Fruit fly (Drosophila melanogaster) whole organism, embryonic: ENCODE data around the gene tws.

Experiments
- Asciz ChIP-seq: fragments of 200-800 bp; sonication (Bioruptor generic); optimal IDR thresholded peaks from 2 replicates; lab custom pipeline; 2017; ENCODE audit warnings: missing biosample characterization, mild to moderate bottlenecking, missing genetic modification characterization, missing genetic modification reagents
- CG11695 ChIP-seq: fragments of 200-800 bp; sonication (Bioruptor generic); IDR thresholded peaks from 3 replicates; pipeline ENCODE4 v1.3.6; 2022; ENCODE audit warnings: missing biosample characterization, missing genetic modification characterization
- CG12219 ChIP-seq: fragments of 200-800 bp; sonication (Bioruptor generic); optimal IDR thresholded peaks from 3 replicates; lab custom pipeline; 2018; ENCODE audit warnings: missing biosample characterization, mild to moderate bottlenecking, missing genetic modification characterization
- CG12942 ChIP-seq: fragments of 200-800 bp; sonication (Bioruptor generic); optimal IDR thresholded peaks from 3 replicates; lab custom pipeline; 2016; ENCODE audit warnings: missing biosample characterization, missing genetic modification characterization
- CG14050 ChIP-seq: fragments of 200-800 bp; sonication (Bioruptor generic); IDR thresholded peaks from 3 replicates; pipeline ENCODE4 v1.3.6; 2022; ENCODE audit warnings: missing biosample characterization, missing genetic modification characterization
- CG1602 ChIP-seq: fragments of 200-800 bp; sonication (Bioruptor generic); optimal IDR thresholded peaks from 3 replicates; lab custom pipeline; 2016; ENCODE audit warnings: missing biosample characterization, missing genetic modification characterization
- CG16815 ChIP-seq: fragments of 200-800 bp; sonication (Bioruptor generic); optimal IDR thresholded peaks from 3 replicates; lab custom pipeline; 2017; ENCODE audit warnings: missing biosample characterization, mild to moderate bottlenecking, missing genetic modification characterization
- CG17612 ChIP-seq: fragments of 200-800 bp; sonication (Bioruptor generic); IDR thresholded peaks from 2 replicates; pipeline ENCODE4 v1.3.6; 2022; ENCODE audit warnings: missing biosample characterization, missing genetic modification characterization
- CG30431 ChIP-seq: fragments of 200-800 bp; sonication (Bioruptor generic); optimal IDR thresholded peaks from 2 replicates; lab custom pipeline; 2017; ENCODE audit warnings: missing biosample characterization, missing genetic modification characterization
- CG33213 ChIP-seq: fragments of 200-800 bp; sonication (Bioruptor generic); optimal IDR thresholded peaks from 3 replicates; lab custom pipeline; 2016; ENCODE audit warnings: missing biosample characterization, missing genetic modification characterization
- CG33557 ChIP-seq: fragments of 200-800 bp; sonication (Bioruptor generic); optimal IDR thresholded peaks from 2 replicates; lab custom pipeline; 2019; ENCODE audit warnings: missing biosample characterization, mild to moderate bottlenecking, missing genetic modification characterization, moderate library complexity
- CG6683 ChIP-seq: fragments of 200-800 bp; sonication (Bioruptor generic); optimal IDR thresholded peaks from 2 replicates; lab custom pipeline; 2017; ENCODE audit warnings: missing biosample characterization, mild to moderate bottlenecking, missing genetic modification characterization, missing genetic modification reagents
- CG7839 ChIP-seq: fragments of 200-800 bp; sonication (Bioruptor generic); optimal IDR thresholded peaks from 3 replicates; lab custom pipeline; 2018; ENCODE audit warnings: missing biosample characterization, mild to moderate bottlenecking, missing genetic modification characterization, moderate library complexity
- CG7987 ChIP-seq: fragments of 200-800 bp; sonication (Bioruptor generic); optimal IDR thresholded peaks from 2 replicates; lab custom pipeline; 2018; ENCODE audit warnings: missing biosample characterization, mild to moderate bottlenecking, missing genetic modification characterization, moderate library complexity
- CG9609 ChIP-seq: fragments of 200-800 bp; sonication (Bioruptor generic); optimal IDR thresholded peaks from 3 replicates; lab custom pipeline; 2016; ENCODE audit warnings: missing biosample characterization, missing genetic modification characterization
- CG9817 ChIP-seq: fragments of 200-800 bp; sonication (Bioruptor generic); optimal IDR thresholded peaks from 2 replicates; lab custom pipeline; 2018; ENCODE audit warnings: missing biosample characterization, mild to moderate bottlenecking, missing genetic modification characterization, moderate library complexity
- Camta ChIP-seq: fragments of 200-800 bp; sonication (Bioruptor generic); optimal IDR thresholded peaks from 2 replicates; lab custom pipeline; 2016; ENCODE audit warnings: missing biosample characterization, missing genetic modification characterization
- Dfd ChIP-seq, 2 experiments: fragments of >200 bp; optimal IDR thresholded peaks; 2 replicates each; lab custom pipeline; 2017; ENCODE audit warnings: missing biosample characterization in 2 of 2, missing genetic modification characterization in 2 of 2
- Doc3 ChIP-seq: fragments of 200-800 bp; sonication (Bioruptor generic); IDR thresholded peaks from 3 replicates; pipeline ENCODE4 v1.3.6; 2022; ENCODE audit warnings: missing biosample characterization, missing genetic modification characterization; ENCODE audit not compliant: partially characterized antibody
- E2f1 ChIP-seq: fragments of 200-800 bp; sonication (Bioruptor generic); IDR thresholded peaks from 2 replicates; pipeline ENCODE4 v1.3.6; 2022; ENCODE audit warnings: missing biosample characterization, missing genetic modification characterization
- E2f2 ChIP-seq: fragments of 200-800 bp; sonication (Bioruptor generic); IDR thresholded peaks from 2 replicates; pipeline ENCODE4 v1.3.6; 2022; ENCODE audit warnings: missing biosample characterization, missing genetic modification characterization
- ERR ChIP-seq: fragments of 200-800 bp; sonication (Bioruptor generic); optimal IDR thresholded peaks from 2 replicates; lab custom pipeline; 2016; ENCODE audit warnings: missing biosample characterization, missing genetic modification characterization
- Ets65A ChIP-seq: fragments of 200-800 bp; sonication (Bioruptor generic); peaks from one replicate; lab custom pipeline; 2016; ENCODE audit warnings: missing biosample characterization, missing genetic modification characterization
- Ets97D ChIP-seq: fragments of 200-800 bp; sonication (Bioruptor generic); optimal IDR thresholded peaks from 3 replicates; lab custom pipeline; 2016; ENCODE audit warnings: missing biosample characterization, missing genetic modification characterization
- H15 ChIP-seq: fragments of 200-800 bp; sonication (Bioruptor generic); IDR thresholded peaks from 3 replicates; pipeline ENCODE4 v1.3.6; 2022; ENCODE audit warnings: missing biosample characterization, missing genetic modification characterization
- Hr3 ChIP-seq: fragments of 200-800 bp; sonication (Bioruptor generic); optimal IDR thresholded peaks from 3 replicates; lab custom pipeline; 2016; ENCODE audit warnings: missing biosample characterization, missing genetic modification characterization
- Nf-YC ChIP-seq: fragments of 200-800 bp; optimal IDR thresholded peaks from 3 replicates; lab custom pipeline; 2019; ENCODE audit warnings: missing biosample characterization, mild to moderate bottlenecking, missing genetic modification characterization, moderate library complexity
- Optix ChIP-seq: fragments of 200-800 bp; sonication (Bioruptor generic); IDR thresholded peaks from 3 replicates; pipeline ENCODE4 v1.3.6; 2022; ENCODE audit warnings: missing biosample characterization, missing genetic modification characterization
- Ravus ChIP-seq: fragments of 200-800 bp; sonication (Bioruptor generic); IDR thresholded peaks from 2 replicates; pipeline ENCODE4 v1.3.6; 2022; ENCODE audit warnings: missing biosample characterization, missing genetic modification characterization
- Side ChIP-seq: fragments of 200-800 bp; sonication (Bioruptor generic); optimal IDR thresholded peaks from 2 replicates; lab custom pipeline; 2016; ENCODE audit warnings: missing biosample characterization, missing genetic modification characterization
- ara ChIP-seq: fragments of 200-800 bp; sonication (Bioruptor generic); IDR thresholded peaks from 2 replicates; pipeline ENCODE4 v1.3.6; 2022; ENCODE audit warnings: missing biosample characterization, missing genetic modification characterization
- ci ChIP-seq: fragments of 200-800 bp; sonication (Bioruptor generic); IDR thresholded peaks from 3 replicates; pipeline ENCODE4 v1.3.6; 2022; ENCODE audit warnings: missing biosample characterization, missing genetic modification characterization
- danr ChIP-seq: fragments of 200-800 bp; sonication (Bioruptor generic); IDR thresholded peaks from 2 replicates; pipeline ENCODE4 v1.3.6; 2022; ENCODE audit warnings: missing biosample characterization, missing genetic modification characterization
- dysf ChIP-seq: fragments of 200-800 bp; sonication (Bioruptor generic); IDR thresholded peaks from 3 replicates; pipeline ENCODE4 v1.3.6; 2022; ENCODE audit warnings: missing biosample characterization, missing genetic modification characterization
- fd64A ChIP-seq: fragments of 200-800 bp; sonication (Bioruptor generic); optimal IDR thresholded peaks from 3 replicates; lab custom pipeline; 2018; ENCODE audit warnings: missing biosample characterization, mild to moderate bottlenecking, missing genetic modification characterization
- gce ChIP-seq: fragments of 200-800 bp; sonication (Bioruptor generic); IDR thresholded peaks from 3 replicates; pipeline ENCODE4 v1.3.6; 2022; ENCODE audit warnings: missing biosample characterization, missing genetic modification characterization
- gfzf ChIP-seq: fragments of 200-800 bp; sonication (Bioruptor generic); optimal IDR thresholded peaks from 2 replicates; lab custom pipeline; 2016; ENCODE audit warnings: missing biosample characterization, mild to moderate bottlenecking, missing genetic modification characterization, moderate library complexity
- gro ChIP-seq: fragments of 200-800 bp; sonication (Bioruptor generic); optimal IDR thresholded peaks from 2 replicates; lab custom pipeline; 2016; ENCODE audit warnings: missing biosample characterization, missing genetic modification characterization
- gsb ChIP-seq: fragments of 200-800 bp; sonication (Bioruptor generic); IDR thresholded peaks from 2 replicates; pipeline ENCODE4 v1.3.6; 2022; ENCODE audit warnings: missing biosample characterization, missing genetic modification characterization
- jing ChIP-seq: fragments of 200-800 bp; sonication (Bioruptor generic); optimal IDR thresholded peaks from 2 replicates; lab custom pipeline; 2018; ENCODE audit warnings: missing biosample characterization, mild to moderate bottlenecking, missing genetic modification characterization
- jumu ChIP-seq: fragments of 200-800 bp; sonication (Bioruptor generic); optimal IDR thresholded peaks from 3 replicates; lab custom pipeline; 2016; ENCODE audit warnings: missing biosample characterization, missing genetic modification characterization
- kay ChIP-seq: fragments of 200-800 bp; sonication (Bioruptor generic); optimal IDR thresholded peaks from 2 replicates; lab custom pipeline; 2016; ENCODE audit warnings: missing biosample characterization, missing genetic modification characterization
- klu ChIP-seq: fragments of 200-800 bp; sonication (Bioruptor generic); IDR thresholded peaks from 2 replicates; pipeline ENCODE4 v1.3.6; 2022; ENCODE audit warnings: missing biosample characterization, missing genetic modification characterization
- nerfin-2 ChIP-seq: fragments of 200-800 bp; sonication (Bioruptor generic); IDR thresholded peaks from 2 replicates; pipeline ENCODE4 v1.3.6; 2022; ENCODE audit warnings: missing biosample characterization, missing genetic modification characterization; ENCODE audit not compliant: partially characterized antibody
- otp ChIP-seq: fragments of 200-800 bp; sonication (Bioruptor generic); IDR thresholded peaks from 3 replicates; pipeline ENCODE4, ENCODE4 v1.3.6; 2022; ENCODE audit warnings: missing biosample characterization, missing genetic modification characterization
- pb ChIP-seq: fragments of 200-800 bp; sonication (Bioruptor generic); optimal IDR thresholded peaks from 3 replicates; lab custom pipeline; 2016; ENCODE audit warnings: missing biosample characterization, missing genetic modification characterization
- prd ChIP-seq, 3 experiments: fragments of >200 bp in 2 of 3; fragments of 200-800 bp in 1 of 3; sonication (Bioruptor generic) in 1 of 3; optimal IDR thresholded peaks in 2 of 3; IDR thresholded peaks in 1 of 3; 2 replicates in 2 of 3; 3 replicates in 1 of 3; pipeline versions ENCODE4 v1.3.6 to Lab custom; 2017 to 2022; ENCODE audit warnings: missing biosample characterization in 1 of 3, missing genetic modification characterization in 1 of 3
- sd ChIP-seq: fragments of 200-800 bp; sonication (Bioruptor generic); optimal IDR thresholded peaks from 3 replicates; lab custom pipeline; 2018; ENCODE audit warnings: missing biosample characterization, mild to moderate bottlenecking, missing genetic modification characterization, moderate library complexity
- so ChIP-seq: fragments of 200-800 bp; sonication (Bioruptor generic); IDR thresholded peaks from 3 replicates; pipeline ENCODE4 v1.3.6; 2022; ENCODE audit warnings: missing biosample characterization, missing genetic modification characterization
- sug ChIP-seq: fragments of 200-800 bp; optimal IDR thresholded peaks from 2 replicates; lab custom pipeline; 2019; ENCODE audit warnings: missing biosample characterization, mild to moderate bottlenecking, missing genetic modification characterization, moderate library complexity
- tio ChIP-seq: fragments of 200-800 bp; sonication (Bioruptor generic); optimal IDR thresholded peaks from 2 replicates; lab custom pipeline; 2017; ENCODE audit warnings: missing biosample characterization, missing genetic modification characterization, inconsistent platforms
- vfl ChIP-seq: fragments of 200-800 bp; sonication (Bioruptor generic); optimal IDR thresholded peaks from 2 replicates; lab custom pipeline; 2016; ENCODE audit warnings: missing biosample characterization, missing genetic modification characterization
- wdn ChIP-seq: fragments of 200-800 bp; sonication (Bioruptor generic); IDR thresholded peaks from 2 replicates; pipeline ENCODE4 v1.3.6; 2022; ENCODE audit warnings: missing biosample characterization, missing genetic modification characterization

The tws gene

DNA sequence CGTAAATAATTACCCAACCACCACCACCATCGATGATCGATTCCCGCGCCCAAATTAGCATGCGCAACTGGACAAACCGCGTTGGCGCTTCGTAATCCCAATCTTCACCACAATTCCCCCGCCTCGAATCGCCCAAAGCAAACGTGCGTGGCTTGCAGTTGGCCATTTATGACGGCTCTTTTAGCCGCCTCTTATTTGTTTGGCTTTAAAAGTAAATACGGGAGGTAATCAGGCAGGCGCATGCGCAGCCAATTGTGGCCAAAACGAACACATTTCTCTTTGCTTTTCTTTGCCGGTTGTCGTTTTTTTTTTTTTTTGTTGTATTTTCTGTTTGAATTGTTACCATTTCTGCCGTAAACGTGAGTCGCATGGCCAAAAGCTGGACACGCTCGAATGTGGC is 11.0 kb upstream of the tws start (continued):
- TF ChIP-seq Doc3 (GFP tag; lab: Robert Waterston, UW): no peak
- no peak for TF ChIP-seq CG9609
- TF ChIP-seq danr (GFP tag; lab: Robert Waterston, UW): no peak
- no peak for TF ChIP-seq otp
- TF ChIP-seq Ets97D: no peak
- no peak for TF ChIP-seq sd (tag; lab: Kevin White, UChicago)
- TF ChIP-seq so (GFP tag; lab: Robert Waterston, UW): no peak
- no peak for TF ChIP-seq E2f2 (GFP tag; lab: Robert Waterston, UW)
- no peak for TF ChIP-seq jumu (GFP tag; lab: Kevin White, UChicago)
- no peak for TF ChIP-seq Hr3
- no peak for TF ChIP-seq CG17612 (GFP tag; lab: Robert Waterston, UW)
- TF ChIP-seq CG16815 (GFP tag; lab: Kevin White, UChicago): no peak
- TF ChIP-seq gsb (GFP tag; lab: Robert Waterston, UW): no peak
- no peak for TF ChIP-seq prd (optimal IDR thresholded peaks at IDR 0.05; lab: Kevin White, UChicago)
- no peak for TF ChIP-seq prd (GFP tag; IDR thresholded peaks at IDR 0.05; lab: Robert Waterston, UW)
- no peak for TF ChIP-seq tio
- no peak for TF ChIP-seq CG33557 (GFP tag; lab: Kevin White, UChicago)
- TF ChIP-seq Ets65A (GFP tag; lab: Kevin White, UChicago): peak; percentile 86
- TF ChIP-seq vfl (GFP tag; lab: Kevin White, UChicago): no peak
- TF ChIP-seq gfzf (GFP tag; lab: Kevin White, UChicago): no peak
- no peak for TF ChIP-seq sug (tag; lab: Kevin White, UChicago)
- TF ChIP-seq Nf-YC (tag; lab: Kevin White, UChicago): no peak
- TF ChIP-seq Optix (GFP tag; lab: Robert Waterston, UW): peak; percentile 37; the same call in 1 of the 3 replicates
- TF ChIP-seq Ravus: no peak
- TF ChIP-seq pb (GFP tag; lab: Kevin White, UChicago): no peak
- no peak for TF ChIP-seq H15
- no peak for TF ChIP-seq CG11695 (GFP tag; lab: Robert Waterston, UW)
- TF ChIP-seq CG33213 (GFP tag; lab: Kevin White, UChicago): no peak
- peak; percentile 3 for TF ChIP-seq CG12219
- TF ChIP-seq CG7839 (tag; lab: Kevin White, UChicago): no peak
- TF ChIP-seq klu: no peak
- no peak for TF ChIP-seq CG12942 (GFP tag; lab: Kevin White, UChicago)
- peak; percentile 69; the same call in 1 of the 3 replicates for TF ChIP-seq ci (GFP tag; lab: Robert Waterston, UW)
- TF ChIP-seq Camta (GFP tag; lab: Kevin White, UChicago): no peak
- TF ChIP-seq kay: no peak
- TF ChIP-seq CG9817 (tag; lab: Kevin White, UChicago): no peak
- peak; percentile 49; the same call in 1 of the 3 replicates for TF ChIP-seq CG14050
- no peak for TF ChIP-seq dysf (GFP tag; lab: Robert Waterston, UW)
- TF ChIP-seq gro: no peak
- TF ChIP-seq Side (GFP tag; lab: Kevin White, UChicago): no peak
- TF ChIP-seq CG1602 (GFP tag; lab: Kevin White, UChicago): no peak
- TF ChIP-seq jing (GFP tag; lab: Kevin White, UChicago): no peak
- TF ChIP-seq wdn (GFP tag; lab: Robert Waterston, UW): no peak
- TF ChIP-seq fd64A (GFP tag; lab: Kevin White, UChicago): peak; percentile 19
- TF ChIP-seq CG7987 (GFP tag; lab: Kevin White, UChicago): no peak
- no peak for TF ChIP-seq CG30431 (GFP tag; lab: Kevin White, UChicago)
- TF ChIP-seq ERR (GFP tag; lab: Kevin White, UChicago): no peak
- TF ChIP-seq Asciz (GFP tag; lab: Kevin White, UChicago): peak; percentile 10
- peak; percentile 48; the same call in 1 of the 2 replicates for TF ChIP-seq ara (GFP tag; lab: Robert Waterston, UW)
- TF ChIP-seq CG6683 (GFP tag; lab: Kevin White, UChicago): no peak
- no peak for TF ChIP-seq nerfin-2 (GFP tag; lab: Robert Waterston, UW)
- TF ChIP-seq Dfd (GFP tag; optimal IDR thresholded peaks at IDR 0.05; lab: Kevin White, UChicago): no peak
- no peak for TF ChIP-seq E2f1 (GFP tag; lab: Robert Waterston, UW)
- TF ChIP-seq gce (GFP tag; lab: Robert Waterston, UW): peak; percentile 53; the same call in 1 of the 3 replicates
